Worm (Caenorhabditis elegans) whole organism, L1 larva: ENCODE results near the gene copg-1.

Source experiments
- C16A3.4 ChIP-seq: fragments of 150-350 bp; optimal IDR thresholded peaks from 2 replicates; lab custom pipeline; 2014; ENCODE audit warnings: missing biosample characterization, missing genetic modification characterization
- C34B4.2 ChIP-seq: sonication (generic microtip); optimal IDR thresholded peaks from 2 replicates; lab custom pipeline; 2017; ENCODE audit warnings: mild to moderate bottlenecking, missing genetic modification characterization, missing compliant biosample characterization
- F16B12.6 ChIP-seq: fragments of 150-350 bp; optimal IDR thresholded peaks from 2 replicates; lab custom pipeline; 2014; ENCODE audit warnings: missing biosample characterization, missing genetic modification characterization
- alr-1 ChIP-seq: fragments of 200-800 bp; sonication (Bioruptor generic); optimal IDR thresholded peaks from 2 replicates; lab custom pipeline; 2018; ENCODE audit warnings: borderline replicate concordance, mild to moderate bottlenecking, missing genetic modification characterization, missing compliant biosample characterization
- ama-1 ChIP-seq: fragments of 150-350 bp; optimal IDR thresholded peaks from 2 replicates; lab custom pipeline; 2014
- blmp-1 ChIP-seq: fragments of 150-350 bp; optimal IDR thresholded peaks from 2 replicates; lab custom pipeline; 2014; ENCODE audit warnings: missing biosample characterization, missing genetic modification characterization
- ceh-82 ChIP-seq, 3 experiments: fragments of 150-350 bp in 1 of 3; sonication (generic microtip) in 2 of 3; optimal IDR thresholded peaks; 2 replicates each; lab custom pipeline; 2014 to 2017; ENCODE audit warnings: missing biosample characterization in 3 of 3, missing genetic modification characterization in 3 of 3
- ceh-90 ChIP-seq: sonication (generic microtip); optimal IDR thresholded peaks from 2 replicates; lab custom pipeline; 2016; ENCODE audit warnings: missing genetic modification characterization, missing compliant biosample characterization
- dpl-1 ChIP-seq, 3 experiments: fragments of 150-350 bp in 2 of 3; sonication (generic microtip) in 1 of 3; optimal IDR thresholded peaks; 2 replicates each; lab custom pipeline; 2014 to 2017; ENCODE audit warnings: missing biosample characterization in 3 of 3, missing genetic modification characterization in 3 of 3, missing genetic modification reagents in 3 of 3
- dsc-1 ChIP-seq: sonication (generic microtip); optimal IDR thresholded peaks from 2 replicates; lab custom pipeline; 2016; ENCODE audit warnings: mild to moderate bottlenecking, missing genetic modification characterization, missing compliant biosample characterization
- egl-27 ChIP-seq, 2 experiments: fragments of 150-350 bp in 1 of 2; sonication (generic microtip); optimal IDR thresholded peaks; 3 replicates each; lab custom pipeline; 2017 to 2018; ENCODE audit warnings: missing biosample characterization in 2 of 2, missing genetic modification characterization in 2 of 2, missing genetic modification reagents in 2 of 2
- elt-2 ChIP-seq: sonication (generic microtip); optimal IDR thresholded peaks from 2 replicates; lab custom pipeline; 2016; ENCODE audit warnings: missing genetic modification characterization, mild to moderate bottlenecking, inconsistent platforms, missing compliant biosample characterization, missing genetic modification reagents
- elt-3 ChIP-seq, 6 experiments: fragments of 150-350 bp in 1 of 6; sonication (generic microtip); optimal IDR thresholded peaks; 2 replicates each; lab custom pipeline; 2017 to 2018; ENCODE audit warnings: missing biosample characterization in 6 of 6, missing genetic modification characterization in 6 of 6, inconsistent platforms in 1 of 6
- fkh-8 ChIP-seq: sonication (generic microtip); optimal IDR thresholded peaks from 2 replicates; lab custom pipeline; 2016; ENCODE audit warnings: mild to moderate bottlenecking, missing genetic modification characterization, missing compliant biosample characterization
- hlh-4 ChIP-seq: sonication (generic microtip); optimal IDR thresholded peaks from 2 replicates; lab custom pipeline; 2016; ENCODE audit warnings: mild to moderate bottlenecking, missing genetic modification characterization, missing compliant biosample characterization
- hpl-2 ChIP-seq: fragments of 150-350 bp; optimal IDR thresholded peaks from 2 replicates; lab custom pipeline; 2014; ENCODE audit warnings: missing biosample characterization, missing genetic modification reagents, missing genetic modification characterization
- irx-1 ChIP-seq: sonication (generic microtip); optimal IDR thresholded peaks from 2 replicates; lab custom pipeline; 2016; ENCODE audit warnings: missing genetic modification characterization, missing compliant biosample characterization
- isw-1 ChIP-seq: fragments of 200-800 bp; sonication (Bioruptor generic); IDR thresholded peaks from 2 replicates; pipeline ENCODE4 v1.3.6; 2022; ENCODE audit warnings: missing genetic modification characterization, missing compliant biosample characterization
- jun-1 ChIP-seq: fragments of 150-350 bp; optimal IDR thresholded peaks from 2 replicates; lab custom pipeline; 2014; ENCODE audit warnings: missing biosample characterization, missing genetic modification reagents, missing genetic modification characterization
- lin-13 ChIP-seq: fragments of 150-350 bp; optimal IDR thresholded peaks from 2 replicates; lab custom pipeline; 2014; ENCODE audit warnings: missing biosample characterization, missing genetic modification reagents, missing genetic modification characterization
- lin-15B ChIP-seq: fragments of 150-350 bp; sonication (generic microtip); optimal IDR thresholded peaks from 3 replicates; lab custom pipeline; 2014; ENCODE audit warnings: missing biosample characterization, missing genetic modification characterization
- lin-35 ChIP-seq, 2 experiments: fragments of 150-350 bp; optimal IDR thresholded peaks; 2 replicates each; lab custom pipeline; 2014; ENCODE audit warnings: missing biosample characterization in 2 of 2, missing genetic modification characterization in 2 of 2, missing genetic modification reagents in 2 of 2
- lin-39 ChIP-seq: fragments of 150-350 bp; optimal IDR thresholded peaks from 2 replicates; lab custom pipeline; 2014; ENCODE audit warnings: missing biosample characterization, missing genetic modification reagents, missing genetic modification characterization
- lir-3 ChIP-seq: sonication (generic microtip); optimal IDR thresholded peaks from 2 replicates; lab custom pipeline; 2016; ENCODE audit warnings: mild to moderate bottlenecking, missing genetic modification characterization, moderate library complexity, missing compliant biosample characterization; ENCODE audit not compliant: poor library complexity
- mab-9 ChIP-seq: fragments of 200-800 bp; sonication (Bioruptor generic); IDR thresholded peaks from 2 replicates; pipeline ENCODE4 v1.3.6; 2022; ENCODE audit warnings: missing genetic modification reagents, missing genetic modification characterization, missing compliant biosample characterization
- mdl-1 ChIP-seq, 2 experiments: fragments of 150-350 bp; optimal IDR thresholded peaks; 2 replicates each; lab custom pipeline; 2014 to 2017; ENCODE audit warnings: missing biosample characterization in 2 of 2, missing genetic modification characterization in 2 of 2, inconsistent platforms in 1 of 2
- nhr-19 ChIP-seq: fragments of 200-800 bp; sonication (Bioruptor generic); conservative IDR thresholded peaks from 2 replicates; pipeline ENCODE4 v1.3.6; 2022; ENCODE audit warnings: missing genetic modification characterization, missing compliant biosample characterization
- nhr-20 ChIP-seq: sonication (generic microtip); optimal IDR thresholded peaks from 2 replicates; lab custom pipeline; 2016; ENCODE audit warnings: mild to moderate bottlenecking, missing genetic modification characterization, missing compliant biosample characterization
- nhr-47 ChIP-seq: sonication (generic microtip); optimal IDR thresholded peaks from 2 replicates; lab custom pipeline; 2016; ENCODE audit warnings: mild to moderate bottlenecking, missing genetic modification characterization, moderate library complexity, missing compliant biosample characterization
- nhr-71 ChIP-seq: sonication (generic microtip); optimal IDR thresholded peaks from 2 replicates; lab custom pipeline; 2016; ENCODE audit warnings: mild to moderate bottlenecking, missing genetic modification characterization, moderate library complexity, missing compliant biosample characterization
- nhr-77 ChIP-seq: fragments of 150-350 bp; optimal IDR thresholded peaks from 2 replicates; lab custom pipeline; 2014; ENCODE audit warnings: missing biosample characterization, missing genetic modification characterization
- nhr-84 ChIP-seq: sonication (generic microtip); optimal IDR thresholded peaks from 2 replicates; lab custom pipeline; 2017; ENCODE audit warnings: missing biosample characterization, missing genetic modification characterization
- nhr-90 ChIP-seq: sonication (generic microtip); optimal IDR thresholded peaks from 2 replicates; lab custom pipeline; 2016; ENCODE audit warnings: mild to moderate bottlenecking, missing genetic modification characterization, missing compliant biosample characterization; ENCODE audit not compliant: poor library complexity
- pax-3 ChIP-seq: fragments of 200-800 bp; sonication (Bioruptor generic); optimal IDR thresholded peaks from 2 replicates; lab custom pipeline; 2018; ENCODE audit warnings: mild to moderate bottlenecking, missing genetic modification characterization, moderate library complexity, missing compliant biosample characterization
- rnt-1 ChIP-seq: sonication (generic microtip); optimal IDR thresholded peaks from 2 replicates; lab custom pipeline; 2016; ENCODE audit warnings: mild to moderate bottlenecking, missing genetic modification characterization, moderate library complexity, missing compliant biosample characterization
- skn-1 ChIP-seq: fragments of 150-350 bp; optimal IDR thresholded peaks from 2 replicates; lab custom pipeline; 2014; ENCODE audit warnings: missing biosample characterization, missing genetic modification characterization
- snpc-4 ChIP-seq: fragments of 150-350 bp; optimal IDR thresholded peaks from 2 replicates; lab custom pipeline; 2014; ENCODE audit warnings: missing biosample characterization, missing genetic modification characterization
- snu-23 ChIP-seq: sonication (generic microtip); optimal IDR thresholded peaks from 2 replicates; lab custom pipeline; 2016; ENCODE audit warnings: missing genetic modification characterization, missing compliant biosample characterization
- sox-4 ChIP-seq: sonication (generic microtip); optimal IDR thresholded peaks from 2 replicates; lab custom pipeline; 2016; ENCODE audit warnings: missing genetic modification characterization, missing compliant biosample characterization
- sptf-1 ChIP-seq: fragments of 150-350 bp; optimal IDR thresholded peaks from 2 replicates; lab custom pipeline; 2014; ENCODE audit warnings: missing biosample characterization, missing genetic modification characterization
- swsn-7 ChIP-seq: sonication (generic microtip); optimal IDR thresholded peaks from 2 replicates; lab custom pipeline; 2016; ENCODE audit warnings: missing genetic modification characterization, missing compliant biosample characterization
- tbx-2 ChIP-seq: sonication (generic microtip); optimal IDR thresholded peaks from 2 replicates; lab custom pipeline; 2016; ENCODE audit warnings: missing genetic modification characterization, missing compliant biosample characterization
- unc-130 ChIP-seq: fragments of 150-350 bp; optimal IDR thresholded peaks from 2 replicates; lab custom pipeline; 2017; ENCODE audit warnings: missing biosample characterization, missing genetic modification characterization, inconsistent platforms
- unc-62 ChIP-seq: fragments of 150-350 bp; optimal IDR thresholded peaks from 2 replicates; lab custom pipeline; 2014; ENCODE audit warnings: missing biosample characterization, missing genetic modification reagents, missing genetic modification characterization
- unc-86 ChIP-seq: sonication (generic microtip); optimal IDR thresholded peaks from 2 replicates; lab custom pipeline; 2016; ENCODE audit warnings: missing genetic modification characterization, missing compliant biosample characterization
- unc-98 ChIP-seq: fragments of 200-800 bp; sonication (Bioruptor generic); IDR thresholded peaks from 2 replicates; pipeline ENCODE4 v1.3.6; 2022; ENCODE audit warnings: missing genetic modification characterization, missing compliant biosample characterization
- vab-15 ChIP-seq: sonication (generic microtip); optimal IDR thresholded peaks from 2 replicates; lab custom pipeline; 2017; ENCODE audit warnings: missing genotype, mild to moderate bottlenecking, missing genetic modification characterization, missing compliant biosample characterization
- xbp-1 ChIP-seq: sonication (generic microtip); optimal IDR thresholded peaks from 2 replicates; lab custom pipeline; 2016; ENCODE audit warnings: missing genetic modification characterization, missing compliant biosample characterization
- zip-4 ChIP-seq: fragments of 200-800 bp; sonication (Bioruptor generic); optimal IDR thresholded peaks from 2 replicates; lab custom pipeline; 2018; ENCODE audit warnings: mild to moderate bottlenecking, missing genetic modification characterization, moderate library complexity, missing compliant biosample characterization
- ztf-4 ChIP-seq: fragments of 150-350 bp; optimal IDR thresholded peaks from 2 replicates; lab custom pipeline; 2014; ENCODE audit warnings: missing biosample characterization, missing genetic modification characterization

copg-1 gene

ce11 chrIV:10128446-10128845, 23.3 kb upstream of the copg-1 start:
- no peak for TF ChIP-seq lin-15B (tag; lab: Kevin White, UChicago)
- TF ChIP-seq ceh-90 (tag; lab: Kevin White, UChicago) = no peak
- no peak for TF ChIP-seq hpl-2 (GFP tag; lab: Kevin White, UChicago)
- TF ChIP-seq C34B4.2 (tag; lab: Kevin White, UChicago) = no peak
- no peak for TF ChIP-seq tbx-2 (tag; lab: Kevin White, UChicago)
- TF ChIP-seq unc-62 (GFP tag; lab: Kevin White, UChicago) = no peak
- TF ChIP-seq dpl-1 (GFP tag; optimal IDR thresholded peaks at IDR 0.05; lab: Kevin White, UChicago) = no peak
- TF ChIP-seq F16B12.6 (tag; lab: Kevin White, UChicago) = no peak
- TF ChIP-seq snpc-4 = no peak
- no peak for TF ChIP-seq nhr-20 (tag; lab: Kevin White, UChicago)
- TF ChIP-seq sptf-1 (tag; lab: Kevin White, UChicago) = no peak
- no peak for TF ChIP-seq ztf-4
- no peak for TF ChIP-seq C16A3.4 (tag; lab: Kevin White, UChicago)
- TF ChIP-seq mab-9 (GFP tag; lab: Robert Waterston, UW) = no peak

- TF ChIP-seq irx-1 (tag; lab: Kevin White, UChicago) (peak; percentile 10), lin-35 (GFP tag; optimal IDR thresholded peaks at IDR 0.05; lab: Kevin White, UChicago) (peak; percentile 92 to 97), lir-3 (tag; lab: Kevin White, UChicago) (no peak), nhr-77 (tag; lab: Kevin White, UChicago) (peak; percentile 78), lin-39 (no peak), hlh-4 (tag; lab: Kevin White, UChicago) (no peak), nhr-20 (tag; lab: Kevin White, UChicago) (peak; percentile 68), ceh-82 (tag; optimal IDR thresholded peaks at IDR 0.05; lab: Kevin White, UChicago) (peak in 1 of 3 experiments; percentile 71), snu-23 (GFP tag; lab: Kevin White, UChicago) (peak; percentile 83), ama-1 (lab: Kevin White, UChicago) (no peak), C16A3.4 (tag; lab: Kevin White, UChicago) (peak; percentile 75), fkh-8 (tag; lab: Kevin White, UChicago) (peak; percentile 65), dsc-1 (tag; lab: Kevin White, UChicago) (peak; percentile 37), mab-9 (GFP tag; lab: Robert Waterston, UW) (no peak), F16B12.6 (tag; lab: Kevin White, UChicago) (peak; percentile 45), rnt-1 (tag; lab: Kevin White, UChicago) (peak; percentile 76), unc-98 (no peak), lin-13 (GFP tag; lab: Kevin White, UChicago) (peak; percentile 68), nhr-90 (tag; lab: Kevin White, UChicago) (peak; percentile 45), egl-27 (tag; optimal IDR thresholded peaks at IDR 0.05; lab: Kevin White, UChicago) (no peak), nhr-71 (tag; lab: Kevin White, UChicago) (peak; percentile 78), unc-86 (tag; lab: Kevin White, UChicago) (peak; percentile 24), vab-15 (tag; lab: Kevin White, UChicago) (peak; percentile 23), unc-130 (peak; percentile 49), mdl-1 (tag; optimal IDR thresholded peaks at IDR 0.05; lab: Kevin White, UChicago) (peak in 1 of 2 experiments; percentile 66), zip-4 (GFP tag; lab: Kevin White, UChicago) (no peak), swsn-7 (tag; lab: Kevin White, UChicago) (peak; percentile 48), skn-1 (peak; percentile 75), elt-2 (tag; lab: Kevin White, UChicago) (no peak), nhr-19 (GFP tag; lab: Robert Waterston, UW) (peak; percentile 61), sox-4 (no peak), isw-1 (peak; percentile 64), blmp-1 (tag; lab: Kevin White, UChicago) (peak; percentile 53), elt-3 (tag; optimal IDR thresholded peaks at IDR 0.05; lab: Kevin White, UChicago) (peak in 2 of 6 experiments; percentile 3 to 47), nhr-84 (tag; lab: Kevin White, UChicago) (no peak), pax-3 (tag; lab: Kevin White, UChicago) (peak; percentile 23), snpc-4 (peak; percentile 54), alr-1 (tag; lab: Kevin White, UChicago) (no peak), xbp-1 (tag; lab: Kevin White, UChicago) (peak; percentile 67), nhr-47 (tag; lab: Kevin White, UChicago) (peak; percentile 74), jun-1 (tag; lab: Kevin White, UChicago) (peak; percentile 53), lin-15B (tag; lab: Kevin White, UChicago) (peak; percentile 85)
These were observed 22.8 kb upstream of the copg-1 start, which contains the start of the genes gtbp-1 and K08F4.3 for ce11 chrIV:10128906-10129386. gtbp-1 (minus strand) TSS chrIV:10128956. K08F4.3 (plus strand) TSS chrIV:10129257.
